Worm (Caenorhabditis elegans) whole organism, midembryonic: ENCODE results near the gene C28H8.7.

Experiments used
- T22C8.4 ChIP-seq: fragments of 200-800 bp; sonication (Bioruptor generic); IDR thresholded peaks from 2 replicates; pipeline ENCODE4 v1.3.6; 2022; ENCODE audit warnings: missing genetic modification characterization, missing compliant biosample characterization
- cog-1 ChIP-seq: sonication (generic microtip); optimal IDR thresholded peaks from 2 replicates; lab custom pipeline; 2016; ENCODE audit warnings: missing genetic modification characterization, missing compliant biosample characterization
- flt-1 ChIP-seq: fragments of 200-800 bp; sonication (Bioruptor generic); IDR thresholded peaks from 2 replicates; pipeline ENCODE4 v1.3.6; 2022; ENCODE audit warnings: missing genetic modification characterization, missing compliant biosample characterization
- klf-2 ChIP-seq: fragments of 200-800 bp; sonication (Bioruptor generic); conservative IDR thresholded peaks from 2 replicates; pipeline ENCODE4 v1.3.6; 2022; ENCODE audit warnings: missing genetic modification reagents, missing genetic modification characterization, missing compliant biosample characterization
- med-1 ChIP-seq: sonication (generic microtip); optimal IDR thresholded peaks from 2 replicates; lab custom pipeline; 2017; ENCODE audit warnings: missing genetic modification characterization, mild to moderate bottlenecking, missing compliant biosample characterization, antibody characterized with exemption, missing genetic modification reagents; ENCODE audit not compliant: insufficient read depth
- ref-1 ChIP-seq: fragments of 200-800 bp; sonication (Bioruptor generic); conservative IDR thresholded peaks from 2 replicates; pipeline ENCODE4 v1.3.6; 2022; ENCODE audit warnings: missing genetic modification reagents, missing genetic modification characterization, missing compliant biosample characterization
- tab-1 ChIP-seq: fragments of 200-800 bp; sonication (Bioruptor generic); IDR thresholded peaks from 2 replicates; pipeline ENCODE4 v1.3.6; 2022; ENCODE audit warnings: missing genetic modification characterization, missing compliant biosample characterization
- ztf-23 ChIP-seq: fragments of 200-800 bp; sonication (Bioruptor generic); IDR thresholded peaks from 2 replicates; pipeline ENCODE4 v1.3.6; 2022; ENCODE audit warnings: missing genetic modification reagents, missing genetic modification characterization, missing compliant biosample characterization
- ztf-29 ChIP-seq: fragments of 200-800 bp; sonication (Bioruptor generic); IDR thresholded peaks from 2 replicates; pipeline ENCODE4 v1.3.6; 2022; ENCODE audit warnings: missing genetic modification reagents, missing genetic modification characterization, missing compliant biosample characterization

The C28H8.7 gene

ce11 chrIII:5868401-5868800, 18.4 kb downstream of the C28H8.7 start, which contains the start of gene eng-1:
Gene eng-1 (minus strand): TSS chrIII:5868501.
- no peak for TF ChIP-seq ztf-23 (GFP tag; lab: Robert Waterston, UW)
- no peak for TF ChIP-seq flt-1 (GFP tag; lab: Robert Waterston, UW)
- no peak for TF ChIP-seq cog-1 (tag; lab: Kevin White, UChicago)
- TF ChIP-seq ztf-29 (GFP tag; lab: Robert Waterston, UW) = no peak
- TF ChIP-seq med-1 (GFP tag; lab: Kevin White, UChicago) = no peak
- no peak for TF ChIP-seq klf-2
- no peak for TF ChIP-seq tab-1 (GFP tag; lab: Robert Waterston, UW)
- TF ChIP-seq ref-1 (GFP tag; lab: Robert Waterston, UW) = no peak
- TF ChIP-seq T22C8.4 (GFP tag; lab: Robert Waterston, UW) = no peak

DNA sequence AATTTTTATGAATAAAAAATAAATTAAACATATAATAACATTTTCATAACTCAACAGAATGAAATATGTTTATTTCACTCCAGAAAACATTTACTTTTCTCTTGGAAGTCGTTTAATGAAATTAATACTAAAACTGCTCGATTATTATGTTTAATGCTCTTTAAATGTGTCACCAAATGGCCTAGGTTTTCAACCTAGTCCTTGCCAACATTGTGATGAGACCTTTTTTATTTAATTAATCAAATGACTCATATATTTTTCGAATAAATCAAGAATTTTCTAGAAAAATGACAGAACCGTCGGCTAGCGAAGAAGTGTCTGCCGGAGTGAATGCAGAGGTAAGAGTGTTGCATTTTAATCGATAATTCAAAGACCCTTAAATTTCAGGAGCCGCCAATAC, 22.5 kb downstream of the C28H8.7 start, which contains the start of gene rabn-5:
Gene rabn-5, plus strand, starts transcription at position 284 of the 400 bp plus-strand sequence.
- TF ChIP-seq klf-2 (no peak), ztf-29 (GFP tag; lab: Robert Waterston, UW) (no peak), ref-1 (GFP tag; lab: Robert Waterston, UW) (no peak)

DNA sequence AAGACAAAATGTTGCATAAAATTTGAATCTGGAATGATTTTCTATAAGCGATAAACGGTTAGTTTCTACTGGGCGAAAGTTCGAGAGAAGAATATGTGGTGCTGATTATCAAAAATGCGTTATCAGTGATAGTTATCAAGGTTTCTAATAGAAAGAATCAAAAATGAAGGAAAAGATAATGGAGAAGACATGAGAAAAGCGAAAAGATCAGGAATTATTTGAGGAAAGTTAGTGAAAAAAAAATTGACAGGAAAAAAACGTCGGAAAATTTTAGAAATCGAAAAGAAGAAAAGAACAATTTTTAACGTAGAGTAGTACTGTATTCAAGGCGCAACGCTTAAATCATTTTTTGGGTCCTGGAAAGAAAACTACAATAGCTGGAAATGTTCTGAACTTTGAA, 23.0 kb downstream of the C28H8.7 start, which contains the start of gene dnpp-1:
Gene dnpp-1, minus strand, starts transcription at position 30 of the 400 bp plus-strand sequence.
- TF ChIP-seq klf-2 (no peak), ref-1 (GFP tag; lab: Robert Waterston, UW) (no peak), flt-1 (GFP tag; lab: Robert Waterston, UW) (no peak)

DNA sequence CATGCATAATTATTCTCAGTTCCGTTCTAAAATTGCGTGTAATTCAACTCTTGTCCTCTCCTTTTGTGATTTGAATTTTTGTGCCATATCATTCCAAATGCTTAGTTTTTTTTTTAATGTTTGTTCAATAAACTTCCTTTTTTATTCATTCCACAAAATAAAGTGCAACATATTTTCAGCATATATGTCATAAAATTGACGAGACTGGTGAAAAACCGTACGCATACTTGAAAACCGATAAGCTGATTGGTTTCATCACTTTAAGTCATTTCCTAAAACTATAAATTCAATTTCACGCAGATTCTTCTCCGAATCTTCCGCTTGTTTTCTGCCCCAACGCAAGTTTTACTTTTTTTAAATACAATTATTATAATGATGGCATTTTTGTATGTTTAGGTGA, 27.8 kb downstream of the C28H8.7 start, which contains the start of gene dpf-4:
Gene dpf-4, plus strand, starts transcription at position 301 of the 400 bp plus-strand sequence.
- TF ChIP-seq ref-1 (GFP tag; lab: Robert Waterston, UW) (no peak), med-1 (GFP tag; lab: Kevin White, UChicago) (no peak), ztf-23 (GFP tag; lab: Robert Waterston, UW) (no peak), flt-1 (GFP tag; lab: Robert Waterston, UW) (no peak), tab-1 (GFP tag; lab: Robert Waterston, UW) (no peak), T22C8.4 (GFP tag; lab: Robert Waterston, UW) (no peak)

ce11 chrIII:5855637-5856179, 31.1 kb downstream of the C28H8.7 start, which contains the start of the genes cct-6 and alh-9:
Gene cct-6 (minus strand): TSS chrIII:5855687.
Gene alh-9 (plus strand): TSS chrIII:5856018.
- TF ChIP-seq cog-1 (tag; lab: Kevin White, UChicago) (peak; percentile 72), flt-1 (GFP tag; lab: Robert Waterston, UW) (no peak)

ce11 chrIII:5853240-5853639, 33.6 kb downstream of the C28H8.7 start, which contains the start of gene ddx-23:
Gene ddx-23 (minus strand): TSS chrIII:5853269.
- TF ChIP-seq ztf-23 (GFP tag; lab: Robert Waterston, UW) (0 out of 2 replicates have a peak, but pooled peaks have one; percentile 11), klf-2 (no peak), ztf-29 (GFP tag; lab: Robert Waterston, UW) (no peak), flt-1 (GFP tag; lab: Robert Waterston, UW) (no peak), med-1 (GFP tag; lab: Kevin White, UChicago) (no peak)

- TF ChIP-seq T22C8.4 (GFP tag; lab: Robert Waterston, UW) (no peak), med-1 (GFP tag; lab: Kevin White, UChicago) (no peak), cog-1 (tag; lab: Kevin White, UChicago) (no peak), ref-1 (GFP tag; lab: Robert Waterston, UW) (no peak), klf-2 (no peak)
Measured at ce11 chrIII:5846412-5846811, 40.4 kb downstream of the C28H8.7 start.

- no peak for TF ChIP-seq ztf-23 (GFP tag; lab: Robert Waterston, UW)
- no peak for TF ChIP-seq cog-1 (tag; lab: Kevin White, UChicago)
- no peak for TF ChIP-seq med-1 (GFP tag; lab: Kevin White, UChicago)
- TF ChIP-seq T22C8.4 (GFP tag; lab: Robert Waterston, UW) = no peak
- no peak for TF ChIP-seq ref-1 (GFP tag; lab: Robert Waterston, UW)
- no peak for TF ChIP-seq flt-1 (GFP tag; lab: Robert Waterston, UW)
- TF ChIP-seq klf-2 = no peak
- no peak for TF ChIP-seq tab-1 (GFP tag; lab: Robert Waterston, UW)
- TF ChIP-seq ztf-29 (GFP tag; lab: Robert Waterston, UW) = no peak
Measured at ce11 chrIII:5845483-5845882, 41.3 kb downstream of the C28H8.7 start.

DNA sequence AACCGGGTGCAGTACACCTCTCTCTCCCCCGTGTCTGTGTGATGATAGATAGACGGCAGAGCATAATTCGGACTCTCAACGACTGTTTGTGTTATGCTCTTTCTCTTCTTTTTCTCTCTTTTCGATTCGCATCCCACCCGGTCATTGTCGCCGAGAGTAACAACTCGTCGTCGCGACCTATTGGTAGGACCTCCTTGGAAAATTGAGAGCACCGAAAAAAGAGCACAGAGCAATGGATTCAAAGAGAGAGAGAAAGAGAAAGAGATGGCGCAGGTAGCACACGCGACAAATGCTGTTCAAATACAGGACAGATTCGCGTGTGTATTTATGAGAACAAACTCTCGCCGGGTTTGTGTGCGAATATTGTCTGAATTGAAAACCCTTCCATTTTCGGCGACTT, 43.1 kb downstream of the C28H8.7 start:
- TF ChIP-seq cog-1 (tag; lab: Kevin White, UChicago) (no peak), T22C8.4 (GFP tag; lab: Robert Waterston, UW) (no peak), ztf-23 (GFP tag; lab: Robert Waterston, UW) (no peak)

ce11 chrIII:5842920-5843319, 43.9 kb downstream of the C28H8.7 start:
- no peak for TF ChIP-seq cog-1 (tag; lab: Kevin White, UChicago)
- TF ChIP-seq T22C8.4 (GFP tag; lab: Robert Waterston, UW) = no peak
- TF ChIP-seq med-1 (GFP tag; lab: Kevin White, UChicago) = no peak
- no peak for TF ChIP-seq klf-2
- TF ChIP-seq tab-1 (GFP tag; lab: Robert Waterston, UW) = no peak
- TF ChIP-seq ztf-29 (GFP tag; lab: Robert Waterston, UW) = no peak
- TF ChIP-seq ztf-23 (GFP tag; lab: Robert Waterston, UW) = no peak
- TF ChIP-seq flt-1 (GFP tag; lab: Robert Waterston, UW) = no peak
- TF ChIP-seq ref-1 (GFP tag; lab: Robert Waterston, UW) = no peak
